Worm (Caenorhabditis elegans) whole organism, late embryonic: ENCODE data around the gene F17C11.6.

Source experiments
- F13H6.1 ChIP-seq: sonication (generic microtip); optimal IDR thresholded peaks from 2 replicates; lab custom pipeline; 2016; ENCODE audit warnings: missing genetic modification characterization, missing compliant biosample characterization
- K02D7.2 ChIP-seq: sonication (generic microtip); optimal IDR thresholded peaks from 2 replicates; lab custom pipeline; 2017; ENCODE audit warnings: mild to moderate bottlenecking, missing genetic modification characterization, missing compliant biosample characterization
- K09A11.1 ChIP-seq: sonication (generic microtip); optimal IDR thresholded peaks from 2 replicates; lab custom pipeline; 2017; ENCODE audit warnings: antibody characterized with exemption, mild to moderate bottlenecking, missing genetic modification characterization, missing compliant biosample characterization; ENCODE audit not compliant: insufficient read depth
- ahr-1 ChIP-seq: sonication (generic microtip); optimal IDR thresholded peaks from 2 replicates; lab custom pipeline; 2016; ENCODE audit warnings: missing genetic modification characterization, missing compliant biosample characterization
- ama-1 ChIP-seq: fragments of 150-350 bp; optimal IDR thresholded peaks from 2 replicates; lab custom pipeline; 2014
- ceh-45 ChIP-seq: fragments of 200-800 bp; sonication (Bioruptor generic); IDR thresholded peaks from 2 replicates; pipeline ENCODE4 v1.3.6; 2022; ENCODE audit warnings: missing genetic modification reagents, missing genetic modification characterization, missing compliant biosample characterization
- elt-2 ChIP-seq: sonication (generic microtip); optimal IDR thresholded peaks from 2 replicates; lab custom pipeline; 2016; ENCODE audit warnings: missing genetic modification reagents, missing genetic modification characterization, missing compliant biosample characterization
- mec-3 ChIP-seq: sonication (generic microtip); optimal IDR thresholded peaks from 2 replicates; lab custom pipeline; 2016; ENCODE audit warnings: borderline replicate concordance, missing genetic modification characterization, missing compliant biosample characterization
- nhr-11 ChIP-seq: fragments of 150-350 bp; optimal IDR thresholded peaks from 2 replicates; lab custom pipeline; 2014; ENCODE audit warnings: missing biosample characterization, missing genetic modification characterization
- pag-3 ChIP-seq: sonication (generic microtip); optimal IDR thresholded peaks from 2 replicates; lab custom pipeline; 2016; ENCODE audit warnings: missing compliant biosample characterization, missing genetic modification characterization, borderline replicate concordance

- no peak for TF ChIP-seq mec-3
- TF ChIP-seq elt-2, result no peak
- no peak for TF ChIP-seq K02D7.2
- no peak for TF ChIP-seq F13H6.1 (tag; lab: Kevin White, UChicago)
- no peak for TF ChIP-seq K09A11.1
- TF ChIP-seq pag-3, result no peak
- TF ChIP-seq ceh-45 (GFP tag; lab: Robert Waterston, UW), result no peak
- no peak for TF ChIP-seq ahr-1 (tag; lab: Kevin White, UChicago)
- no peak for TF ChIP-seq nhr-11
- TF ChIP-seq ama-1 (lab: Kevin White, UChicago), result no peak
These were observed 45.0 kb upstream of the F17C11.6 start for ce11 chrV:10909959-10910358.
